Worm (Caenorhabditis elegans): ENCODE results near the gene metl-18.

ce11 chrIII:3469646-3470045 is 44.1 kb downstream of the metl-18 start, which contains the start of gene smim-14:
- TF ChIP-seq ztf-11 (tag; optimal IDR thresholded peaks at IDR 0.05) (no peak), snpc-4 (tag; optimal IDR thresholded peaks at IDR 0.05) (no peak), blmp-1 (tag; optimal IDR thresholded peaks at IDR 0.05) (no peak), drap-1 (GFP tag; optimal IDR thresholded peaks at IDR 0.05) (no peak), nhr-28 (tag; optimal IDR thresholded peaks at IDR 0.05) (no peak), flh-1 (GFP tag; optimal IDR thresholded peaks at IDR 0.05) (no peak), pha-4 (tag; optimal IDR thresholded peaks at IDR 0.05) (no peak), lsy-2 (tag; optimal IDR thresholded peaks at IDR 0.05) (no peak), mls-2 (tag; optimal IDR thresholded peaks at IDR 0.05) (no peak), mab-5 (tag; optimal IDR thresholded peaks at IDR 0.05) (no peak), nhr-76 (tag; optimal IDR thresholded peaks at IDR 0.05) (no peak), hlh-1 (tag; optimal IDR thresholded peaks at IDR 0.05) (no peak)

All from whole organism, mixed stage, embryonic.